Fruit fly (Drosophila melanogaster) whole organism, embryonic: ENCODE results near the gene Sap30.

Experiments
- CG12744 ChIP-seq: fragments of 200-800 bp; sonication (Bioruptor generic); optimal IDR thresholded peaks from 2 replicates; lab custom pipeline; 2016; ENCODE audit warnings: missing biosample characterization, missing genetic modification characterization
- Max ChIP-seq: fragments of 200-800 bp; sonication (Bioruptor generic); optimal IDR thresholded peaks from 2 replicates; lab custom pipeline; 2016; ENCODE audit warnings: missing biosample characterization, mild to moderate bottlenecking, missing genetic modification characterization
- Scr ChIP-seq: fragments of 200-800 bp; sonication (Bioruptor generic); IDR thresholded peaks from 2 replicates; pipeline ENCODE4 v1.3.6; 2022; ENCODE audit warnings: missing biosample characterization, missing genetic modification characterization; ENCODE audit not compliant: partially characterized antibody

DNA sequence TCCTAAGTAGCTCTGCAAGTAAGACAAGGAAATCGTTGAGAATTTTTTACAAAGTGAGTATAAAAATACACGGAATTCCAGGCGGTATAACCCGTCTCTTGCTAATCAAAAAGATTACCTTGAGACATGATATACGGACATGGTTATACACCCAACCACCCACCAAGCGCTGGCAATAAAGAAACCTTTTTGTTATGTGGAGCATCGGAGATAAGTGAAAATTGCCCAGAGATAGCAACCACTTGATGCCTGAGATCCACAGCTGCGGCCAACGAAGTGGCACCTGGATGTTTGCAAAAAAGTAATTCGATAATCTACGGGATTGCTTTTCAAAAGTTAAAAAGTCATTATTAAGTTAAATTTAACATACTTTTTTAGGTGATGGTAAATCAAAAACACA lies 41.1 kb upstream of the Sap30 start:
- TF ChIP-seq Max (GFP tag; lab: Kevin White, UChicago) (no peak), CG12744 (no peak), Scr (no peak)
